Worm (Caenorhabditis elegans) whole organism, young adult: ENCODE results near the gene dre-1.

ENCODE experiments used
- B0035.1 ChIP-seq: sonication (generic microtip); optimal IDR thresholded peaks from 2 replicates; lab custom pipeline; 2016; ENCODE audit warnings: missing genetic modification characterization, mild to moderate bottlenecking, missing compliant biosample characterization, missing genotype, missing genetic modification reagents
- B0261.1 ChIP-seq: sonication (generic microtip); optimal IDR thresholded peaks from 2 replicates; lab custom pipeline; 2016; ENCODE audit warnings: mild to moderate bottlenecking, missing genetic modification characterization, moderate library complexity, missing compliant biosample characterization
- B0336.3 ChIP-seq: fragments of 200-800 bp; sonication (Bioruptor generic); IDR thresholded peaks from 2 replicates; pipeline ENCODE4 v1.3.6; 2022; ENCODE audit warnings: missing genetic modification characterization, missing compliant biosample characterization
- D2030.7 ChIP-seq: fragments of 200-800 bp; sonication (Bioruptor generic); IDR thresholded peaks from 2 replicates; pipeline ENCODE4 v1.3.6; 2022; ENCODE audit warnings: missing genetic modification reagents, missing genetic modification characterization, missing compliant biosample characterization
- F23B12.7 ChIP-seq: sonication (generic microtip); optimal IDR thresholded peaks from 2 replicates; lab custom pipeline; 2017; ENCODE audit warnings: missing genetic modification characterization, mild to moderate bottlenecking, missing compliant biosample characterization, antibody characterized with exemption, moderate library complexity; ENCODE audit not compliant: insufficient read depth
- F55B11.4 ChIP-seq: sonication (generic microtip); optimal IDR thresholded peaks from 2 replicates; lab custom pipeline; 2016; ENCODE audit warnings: missing compliant biosample characterization, missing genetic modification characterization, borderline replicate concordance; ENCODE audit not compliant: insufficient read depth
- K12H6.12 ChIP-seq: fragments of 200-800 bp; sonication (Bioruptor generic); optimal IDR thresholded peaks from 2 replicates; lab custom pipeline; 2018; ENCODE audit warnings: mild to moderate bottlenecking, missing genetic modification characterization, missing compliant biosample characterization
- T07F8.4 ChIP-seq: sonication (generic microtip); optimal IDR thresholded peaks from 2 replicates; lab custom pipeline; 2016; ENCODE audit warnings: mild to moderate bottlenecking, missing genetic modification characterization, moderate library complexity, missing compliant biosample characterization
- T26A5.8 ChIP-seq: sonication (generic microtip); optimal IDR thresholded peaks from 2 replicates; lab custom pipeline; 2016; ENCODE audit warnings: missing genetic modification characterization, missing compliant biosample characterization
- Y56A3A.18 ChIP-seq: fragments of 200-800 bp; sonication (Bioruptor generic); IDR thresholded peaks from 2 replicates; pipeline ENCODE4 v1.3.6; 2022; ENCODE audit warnings: missing genetic modification reagents, missing genetic modification characterization, missing compliant biosample characterization
- Y95B8A.8 ChIP-seq: fragments of 200-800 bp; sonication (Bioruptor generic); IDR thresholded peaks from 2 replicates; pipeline ENCODE4 v1.3.6; 2022; ENCODE audit warnings: missing genetic modification reagents, missing genetic modification characterization, missing compliant biosample characterization
- ama-1 ChIP-seq, 3 experiments: fragments of 150-350 bp in 1 of 3; sonication (generic microtip) in 2 of 3; optimal IDR thresholded peaks; 2 replicates each; lab custom pipeline; 2014 to 2018; ENCODE audit warnings: missing biosample characterization in 2 of 3, missing genetic modification characterization in 2 of 3, missing genetic modification reagents in 2 of 3
- aptf-2 ChIP-seq: fragments of 200-800 bp; sonication (Bioruptor generic); conservative IDR thresholded peaks from 2 replicates; pipeline ENCODE4 v1.3.6; 2022; ENCODE audit warnings: missing genetic modification reagents, missing genetic modification characterization, missing compliant biosample characterization
- aptf-3 ChIP-seq: fragments of 200-800 bp; sonication (Bioruptor generic); IDR thresholded peaks from 2 replicates; pipeline ENCODE4 v1.3.6; 2022; ENCODE audit warnings: missing genetic modification characterization, missing compliant biosample characterization
- atf-7 ChIP-seq: sonication (generic microtip); optimal IDR thresholded peaks from 2 replicates; lab custom pipeline; 2017; ENCODE audit warnings: mild to moderate bottlenecking, missing genetic modification characterization, missing compliant biosample characterization
- attf-3 ChIP-seq: fragments of 200-800 bp; sonication (Bioruptor generic); conservative IDR thresholded peaks from 2 replicates; pipeline ENCODE4 v1.3.6; 2022; ENCODE audit warnings: missing genetic modification reagents, missing genetic modification characterization, missing compliant biosample characterization
- ceh-79 ChIP-seq: sonication (generic microtip); optimal IDR thresholded peaks from 2 replicates; lab custom pipeline; 2017; ENCODE audit warnings: mild to moderate bottlenecking, missing genetic modification characterization, missing compliant biosample characterization
- die-1 ChIP-seq: sonication (generic microtip); optimal IDR thresholded peaks from 2 replicates; lab custom pipeline; 2016; ENCODE audit warnings: missing genotype, mild to moderate bottlenecking, missing genetic modification characterization, missing compliant biosample characterization
- dox-1 ChIP-seq: fragments of 200-800 bp; sonication (Bioruptor generic); IDR thresholded peaks from 2 replicates; pipeline ENCODE4 v1.3.6; 2022; ENCODE audit warnings: missing genetic modification reagents, missing genetic modification characterization, missing compliant biosample characterization
- dpl-1 ChIP-seq: fragments of 150-350 bp; optimal IDR thresholded peaks from 2 replicates; lab custom pipeline; 2014; ENCODE audit warnings: missing biosample characterization, missing genetic modification reagents, missing genetic modification characterization
- egl-18 ChIP-seq: fragments of 200-800 bp; sonication (Bioruptor generic); IDR thresholded peaks from 2 replicates; pipeline ENCODE4 v1.3.6; 2022; ENCODE audit warnings: missing genetic modification reagents, missing genetic modification characterization, missing compliant biosample characterization
- egrh-3 ChIP-seq: fragments of 200-800 bp; sonication (Bioruptor generic); IDR thresholded peaks from 2 replicates; pipeline ENCODE4 v1.3.6; 2022; ENCODE audit warnings: missing genetic modification reagents, missing genetic modification characterization, missing compliant biosample characterization
- ets-4 ChIP-seq: fragments of 200-800 bp; sonication (Bioruptor generic); optimal IDR thresholded peaks from 2 replicates; lab custom pipeline; 2018; ENCODE audit warnings: mild to moderate bottlenecking, missing genetic modification characterization, missing compliant biosample characterization
- hlh-12 ChIP-seq: sonication (generic microtip); optimal IDR thresholded peaks from 2 replicates; lab custom pipeline; 2016; ENCODE audit warnings: missing genetic modification characterization, missing compliant biosample characterization
- hmg-20 ChIP-seq: fragments of 200-800 bp; sonication (Bioruptor generic); IDR thresholded peaks from 2 replicates; pipeline ENCODE4 v1.3.6; 2022; ENCODE audit warnings: missing genetic modification reagents, missing genetic modification characterization, missing compliant biosample characterization
- let-526 ChIP-seq: fragments of 200-800 bp; sonication (Bioruptor generic); IDR thresholded peaks from 2 replicates; pipeline ENCODE4 v1.3.6; 2022; ENCODE audit warnings: missing genetic modification reagents, missing genetic modification characterization, missing compliant biosample characterization
- let-607 ChIP-seq, 2 experiments: fragments of 200-800 bp in 1 of 2; sonication (Bioruptor generic) in 1 of 2; sonication (generic microtip) in 1 of 2; optimal IDR thresholded peaks; 2 replicates each; lab custom pipeline; 2016 to 2018; ENCODE audit warnings: mild to moderate bottlenecking in 2 of 2, missing compliant biosample characterization in 2 of 2, missing genetic modification characterization in 2 of 2, moderate library complexity in 2 of 2, missing genotype in 1 of 2
- lin-26 ChIP-seq: fragments of 200-800 bp; sonication (Bioruptor generic); IDR thresholded peaks from 2 replicates; pipeline ENCODE4 v1.3.6; 2022; ENCODE audit warnings: missing genetic modification reagents, missing genetic modification characterization, missing compliant biosample characterization
- lin-54 ChIP-seq: fragments of 200-800 bp; sonication (Bioruptor generic); optimal IDR thresholded peaks from 2 replicates; lab custom pipeline; 2018; ENCODE audit warnings: mild to moderate bottlenecking, missing genetic modification characterization, missing compliant biosample characterization
- lir-1 ChIP-seq: fragments of 200-800 bp; sonication (Bioruptor generic); conservative IDR thresholded peaks from 2 replicates; pipeline ENCODE4 v1.3.6; 2022; ENCODE audit warnings: missing genetic modification reagents, missing genetic modification characterization, missing compliant biosample characterization
- madf-8 ChIP-seq: fragments of 200-800 bp; sonication (Bioruptor generic); conservative IDR thresholded peaks from 2 replicates; pipeline ENCODE4 v1.3.6; 2022; ENCODE audit warnings: missing genetic modification reagents, missing genetic modification characterization, missing compliant biosample characterization
- mel-28 ChIP-seq: sonication (generic microtip); optimal IDR thresholded peaks from 2 replicates; lab custom pipeline; 2016; ENCODE audit warnings: borderline replicate concordance, mild to moderate bottlenecking, missing genetic modification characterization, missing compliant biosample characterization
- mxl-1 ChIP-seq: sonication (generic microtip); optimal IDR thresholded peaks from 2 replicates; lab custom pipeline; 2016; ENCODE audit warnings: missing genetic modification characterization, missing compliant biosample characterization
- nfya-2 ChIP-seq: fragments of 200-800 bp; sonication (Bioruptor generic); IDR thresholded peaks from 2 replicates; pipeline ENCODE4 v1.3.6; 2022; ENCODE audit warnings: missing genetic modification reagents, missing genetic modification characterization, missing compliant biosample characterization
- nhr-120 ChIP-seq: fragments of 200-800 bp; sonication (Bioruptor generic); IDR thresholded peaks from 2 replicates; pipeline ENCODE4 v1.3.6; 2022; ENCODE audit warnings: missing genetic modification characterization, missing compliant biosample characterization
- nhr-80 ChIP-seq: sonication (generic microtip); optimal IDR thresholded peaks from 2 replicates; lab custom pipeline; 2016; ENCODE audit warnings: missing genetic modification characterization, missing compliant biosample characterization
- nhr-90 ChIP-seq: sonication (generic microtip); optimal IDR thresholded peaks from 2 replicates; lab custom pipeline; 2016; ENCODE audit warnings: missing genotype, mild to moderate bottlenecking, missing genetic modification characterization, missing compliant biosample characterization
- pha-4 ChIP-seq: fragments of 150-350 bp; sonication (generic microtip); optimal IDR thresholded peaks from 2 replicates; lab custom pipeline; 2014; ENCODE audit warnings: missing biosample characterization, missing genetic modification reagents, missing genetic modification characterization
- sdz-38 ChIP-seq: sonication (generic microtip); optimal IDR thresholded peaks from 2 replicates; lab custom pipeline; 2016; ENCODE audit warnings: missing genotype, missing genetic modification characterization, missing compliant biosample characterization
- snpc-1.1 ChIP-seq: sonication (generic microtip); optimal IDR thresholded peaks from 2 replicates; lab custom pipeline; 2017; ENCODE audit warnings: missing genetic modification characterization, mild to moderate bottlenecking, missing compliant biosample characterization, antibody characterized with exemption, moderate library complexity, missing genotype, missing genetic modification reagents; ENCODE audit not compliant: insufficient read depth
- snpc-4 ChIP-seq, 5 experiments: fragments of 150-350 bp in 1 of 5; sonication (generic microtip) in 4 of 5; optimal IDR thresholded peaks; 2 replicates each; lab custom pipeline; 2014 to 2018; ENCODE audit warnings: missing genetic modification characterization in 5 of 5, missing biosample characterization in 3 of 5, antibody characterized with exemption in 2 of 5, mild to moderate bottlenecking in 2 of 5, missing compliant biosample characterization in 2 of 5, missing genotype in 2 of 5, moderate library complexity in 2 of 5, missing genetic modification reagents in 1 of 5
- sptf-2 ChIP-seq: fragments of 200-800 bp; sonication (Bioruptor generic); optimal IDR thresholded peaks from 2 replicates; lab custom pipeline; 2018; ENCODE audit warnings: mild to moderate bottlenecking, missing genetic modification characterization, missing compliant biosample characterization
- unc-62 ChIP-seq: fragments of 150-350 bp; optimal IDR thresholded peaks from 2 replicates; lab custom pipeline; 2014; ENCODE audit warnings: missing biosample characterization, missing genetic modification reagents, missing genetic modification characterization
- ztf-22 ChIP-seq: fragments of 200-800 bp; sonication (Bioruptor generic); optimal IDR thresholded peaks from 2 replicates; lab custom pipeline; 2018; ENCODE audit warnings: mild to moderate bottlenecking, missing genetic modification characterization, moderate library complexity, missing compliant biosample characterization
- ztf-28 ChIP-seq: fragments of 200-800 bp; sonication (Bioruptor generic); IDR thresholded peaks from 2 replicates; pipeline ENCODE4 v1.3.6; 2022; ENCODE audit warnings: missing genetic modification reagents, missing genetic modification characterization, missing compliant biosample characterization

The dre-1 gene

ce11 chrV:6533030-6533429 is 13.3 kb downstream of the dre-1 start, which contains the start of gene hpo-26:
TSS of gene hpo-26 (minus strand) at chrV:6533060.
- no peak for TF ChIP-seq aptf-2
- TF ChIP-seq lin-26: no peak
- no peak for TF ChIP-seq nhr-120 (GFP tag; lab: Robert Waterston, UW)
- no peak for TF ChIP-seq K12H6.12 (tag; lab: Kevin White, UChicago)
- no peak for TF ChIP-seq atf-7 (tag; lab: Kevin White, UChicago)
- no peak for TF ChIP-seq B0261.1 (tag; lab: Kevin White, UChicago)
- no peak for TF ChIP-seq snpc-4 (GFP tag; optimal IDR thresholded peaks at IDR 0.05; lab: Kevin White, UChicago)
- TF ChIP-seq snpc-4 (tag; optimal IDR thresholded peaks at IDR 0.05; lab: Kevin White, UChicago): no peak
- no peak for TF ChIP-seq let-526 (GFP tag; lab: Robert Waterston, UW)
- no peak for TF ChIP-seq hlh-12 (tag; lab: Kevin White, UChicago)
- no peak for TF ChIP-seq dpl-1 (GFP tag; lab: Kevin White, UChicago)
- TF ChIP-seq madf-8 (GFP tag; lab: Robert Waterston, UW): no peak
- no peak for TF ChIP-seq lin-54 (GFP tag; lab: Kevin White, UChicago)
- no peak for TF ChIP-seq mel-28 (tag; lab: Kevin White, UChicago)
- TF ChIP-seq ama-1 (optimal IDR thresholded peaks at IDR 0.05; lab: Kevin White, UChicago): no peak
- TF ChIP-seq ama-1 (GFP tag; optimal IDR thresholded peaks at IDR 0.05; lab: Kevin White, UChicago): no peak
- TF ChIP-seq F23B12.7 (tag; lab: Kevin White, UChicago): no peak
- TF ChIP-seq, all 124 proteins: peak for 0

ce11 chrV:6524757-6525156 is 21.5 kb downstream of the dre-1 start, which contains the start of gene acs-1:
TSS of gene acs-1 (plus strand) at chrV:6524989.
- TF ChIP-seq T07F8.4 (tag; lab: Kevin White, UChicago) (no peak), B0336.3 (GFP tag; lab: Robert Waterston, UW) (0 out of 2 replicates have a peak, but pooled peaks have one; percentile 33), D2030.7 (GFP tag; lab: Robert Waterston, UW) (no peak), atf-7 (tag; lab: Kevin White, UChicago) (no peak), sdz-38 (tag; lab: Kevin White, UChicago) (no peak), dpl-1 (GFP tag; lab: Kevin White, UChicago) (no peak), egrh-3 (GFP tag; lab: Robert Waterston, UW) (no peak), snpc-1.1 (tag; lab: Kevin White, UChicago) (no peak), Y95B8A.8 (no peak), ets-4 (peak; percentile 89), nhr-80 (peak; percentile 98), ztf-22 (peak; percentile 42), ztf-28 (no peak), madf-8 (GFP tag; lab: Robert Waterston, UW) (no peak), hmg-20 (no peak), dox-1 (GFP tag; lab: Robert Waterston, UW) (peak; percentile 41), nhr-90 (tag; lab: Kevin White, UChicago) (no peak), Y56A3A.18 (no peak)

ce11 chrV:6522879-6523497 is 23.3 kb downstream of the dre-1 start:
- TF ChIP-seq B0035.1 (tag; lab: Kevin White, UChicago) (no peak), nfya-2 (GFP tag; lab: Robert Waterston, UW) (no peak), attf-3 (GFP tag; lab: Robert Waterston, UW) (no peak), F55B11.4 (no peak), let-607 (tag; optimal IDR thresholded peaks at IDR 0.05; lab: Kevin White, UChicago) (no peak), ceh-79 (tag; lab: Kevin White, UChicago) (no peak), sptf-2 (no peak), lir-1 (GFP tag; lab: Robert Waterston, UW) (no peak), T26A5.8 (tag; lab: Kevin White, UChicago) (no peak), aptf-3 (no peak), Y56A3A.18 (no peak), egl-18 (GFP tag; lab: Robert Waterston, UW) (no peak), ztf-28 (no peak), unc-62 (peak; percentile 41), pha-4 (no peak), die-1 (no peak), mxl-1 (no peak)
